Worm (Caenorhabditis elegans): Measurements from ENCODE around the gene C05E11.6.

DNA sequence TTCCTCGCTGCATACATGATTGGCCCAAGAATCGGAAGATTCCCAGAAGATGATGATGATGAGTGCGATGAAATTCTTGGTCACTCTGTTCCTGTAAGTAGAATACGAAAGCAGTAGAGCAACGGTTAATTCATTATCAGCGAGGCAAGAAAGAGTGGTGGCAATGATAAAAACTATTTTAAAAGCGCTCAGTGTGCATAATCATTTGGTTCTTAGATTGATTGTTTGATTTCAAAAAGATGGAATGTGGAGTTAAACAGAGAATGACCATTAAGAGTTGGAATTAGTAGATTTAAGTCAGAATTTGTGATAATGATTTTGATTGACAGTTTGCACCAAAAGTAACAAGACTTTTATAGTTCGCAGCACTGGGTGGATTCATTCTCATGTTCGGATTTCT is 5.1 kb downstream of the C05E11.6 start:
- TF ChIP-seq zip-5 (tag; optimal IDR thresholded peaks at IDR 0.05) (no peak), hlh-6 (tag; optimal IDR thresholded peaks at IDR 0.05) (no peak), npax-4 (tag; optimal IDR thresholded peaks at IDR 0.05) (no peak), ama-1 (optimal IDR thresholded peaks at IDR 0.05) (no peak), gmeb-2 (tag; optimal IDR thresholded peaks at IDR 0.05) (no peak), rnt-1 (tag; optimal IDR thresholded peaks at IDR 0.05) (no peak), fkh-10 (GFP tag; optimal IDR thresholded peaks at IDR 0.05) (no peak), elt-4 (tag; optimal IDR thresholded peaks at IDR 0.05) (no peak)

Measured in whole organism, late embryonic.